Worm (Caenorhabditis elegans): ENCODE data around the gene hst-6.
A peak's percentile ranks its signal among the peaks of the same experiment; 100 is the strongest.

The hst-6 gene

ce11 chrX:5283531-5283930 lies 8.2 kb downstream of the hst-6 start, which contains the start of gene vps-41:
vps-41 (plus strand) TSS chrX:5283831.
- TF ChIP-seq lin-40 (tag; optimal IDR thresholded peaks at IDR 0.05) (no peak), lin-54 (GFP tag; optimal IDR thresholded peaks at IDR 0.05) (no peak), ztf-6 (GFP tag; IDR thresholded peaks at IDR 0.05) (no peak), ztf-26 (tag; optimal IDR thresholded peaks at IDR 0.05) (no peak), somi-1 (GFP tag; optimal IDR thresholded peaks at IDR 0.05) (no peak), attf-3 (GFP tag; conservative IDR thresholded peaks at IDR 0.05) (no peak), dox-1 (GFP tag; IDR thresholded peaks at IDR 0.05) (no peak), bed-2 (GFP tag; IDR thresholded peaks at IDR 0.05) (no peak)

- TF ChIP-seq mel-28 (tag; optimal IDR thresholded peaks at IDR 0.05; ENCODE audit: borderline replicate concordance) = no peak
- no peak for TF ChIP-seq cebp-1 (GFP tag; IDR thresholded peaks at IDR 0.05)
- no peak for TF ChIP-seq cebp-1 (tag; optimal IDR thresholded peaks at IDR 0.05)
- TF ChIP-seq ceh-40 (GFP tag; IDR thresholded peaks at IDR 0.05) = no peak
- TF ChIP-seq Y67H2A.10 (GFP tag; conservative IDR thresholded peaks at IDR 0.05) = no peak
- no peak for TF ChIP-seq fkh-3 (tag; optimal IDR thresholded peaks at IDR 0.05)
- TF ChIP-seq Y95B8A.8 (GFP tag; IDR thresholded peaks at IDR 0.05) = no peak
- TF ChIP-seq zfh-2 (GFP tag; conservative IDR thresholded peaks at IDR 0.05) = no peak
- TF ChIP-seq ets-4 (GFP tag; optimal IDR thresholded peaks at IDR 0.05) = no peak
- no peak for TF ChIP-seq hsf-1 (GFP tag; IDR thresholded peaks at IDR 0.05)
- TF ChIP-seq ceh-58 (GFP tag; IDR thresholded peaks at IDR 0.05) = no peak
- no peak for TF ChIP-seq K12H6.12 (tag; optimal IDR thresholded peaks at IDR 0.05)
- no peak for TF ChIP-seq ztf-18 (tag; optimal IDR thresholded peaks at IDR 0.05)
- no peak for TF ChIP-seq madf-10 (tag; optimal IDR thresholded peaks at IDR 0.05)
- TF ChIP-seq lag-1 (GFP tag; IDR thresholded peaks at IDR 0.05) = no peak
Observed at ce11 chrX:5289106-5289505, 13.7 kb downstream of the hst-6 start.

ce11 chrX:5293862-5294261 lies 18.5 kb downstream of the hst-6 start:
- TF ChIP-seq fkh-3 (tag; optimal IDR thresholded peaks at IDR 0.05) (no peak), F33H1.4 (GFP tag; IDR thresholded peaks at IDR 0.05) (no peak)

ce11 chrX:5297942-5298611 lies 22.7 kb downstream of the hst-6 start, which contains the start of gene ift-81:
ift-81 (plus strand) TSS chrX:5298561.
- no peak for TF ChIP-seq repo-1 (tag; optimal IDR thresholded peaks at IDR 0.05)
- peak; percentile 10 for TF ChIP-seq K12H6.12 (tag; optimal IDR thresholded peaks at IDR 0.05)
- no peak for TF ChIP-seq akir-1 (GFP tag; optimal IDR thresholded peaks at IDR 0.05)
- TF ChIP-seq him-1 (tag; optimal IDR thresholded peaks at IDR 0.05) = no peak
- no peak for TF ChIP-seq mcd-1 (GFP tag; IDR thresholded peaks at IDR 0.05)
- TF ChIP-seq lin-40 (tag; optimal IDR thresholded peaks at IDR 0.05) = peak; percentile 32
- no peak for TF ChIP-seq Y53G8AR.9 (GFP tag; conservative IDR thresholded peaks at IDR 0.05)
- peak; percentile 82 for TF ChIP-seq ztf-18 (tag; optimal IDR thresholded peaks at IDR 0.05)
- no peak for TF ChIP-seq pha-4 (tag; optimal IDR thresholded peaks at IDR 0.05)
- TF ChIP-seq madf-10 (tag; optimal IDR thresholded peaks at IDR 0.05) = no peak

ce11 chrX:5303500-5303899 lies 28.1 kb downstream of the hst-6 start, which contains the start of gene ags-3:
ags-3 (minus strand) TSS chrX:5303600.
- TF ChIP-seq chd-7 (tag; optimal IDR thresholded peaks at IDR 0.05) (no peak), hmg-20 (GFP tag; IDR thresholded peaks at IDR 0.05) (no peak), ztf-3 (GFP tag; optimal IDR thresholded peaks at IDR 0.05) (no peak), nhr-90 (tag; optimal IDR thresholded peaks at IDR 0.05) (no peak), hlh-12 (tag; optimal IDR thresholded peaks at IDR 0.05) (no peak), rec-8 (tag; optimal IDR thresholded peaks at IDR 0.05) (no peak)

All from whole organism, young adult.